Fruit fly (Drosophila melanogaster) whole organism, embryonic: ENCODE data around the gene CG31473.

Experiments used
- B-H1 ChIP-seq: fragments of 200-800 bp; sonication (Bioruptor generic); IDR thresholded peaks from 3 replicates; pipeline ENCODE4 v1.3.6; 2022; ENCODE audit warnings: missing biosample characterization, missing genetic modification characterization
- Blimp-1 ChIP-seq: fragments of 200-800 bp; sonication (Bioruptor generic); optimal IDR thresholded peaks from 3 replicates; lab custom pipeline; 2018; ENCODE audit warnings: missing biosample characterization, missing genetic modification characterization, mild to moderate bottlenecking, moderate library complexity, missing genetic modification reagents
- C15 ChIP-seq: fragments of 200-800 bp; sonication (Bioruptor generic); IDR thresholded peaks from 3 replicates; pipeline ENCODE4 v1.3.6; 2022; ENCODE audit warnings: missing biosample characterization, missing genetic modification characterization
- CG10274 ChIP-seq: fragments of 200-800 bp; sonication (Bioruptor generic); optimal IDR thresholded peaks from 3 replicates; lab custom pipeline; 2017; ENCODE audit warnings: missing biosample characterization, mild to moderate bottlenecking, missing genetic modification characterization
- CG10979 ChIP-seq: fragments of 200-800 bp; sonication (Bioruptor generic); optimal IDR thresholded peaks from 2 replicates; lab custom pipeline; 2018; ENCODE audit warnings: missing biosample characterization, mild to moderate bottlenecking, missing genetic modification characterization, moderate library complexity
- CG13624 ChIP-seq: fragments of 200-800 bp; sonication (Bioruptor generic); optimal IDR thresholded peaks from 2 replicates; lab custom pipeline; 2016; ENCODE audit warnings: missing biosample characterization, missing genetic modification characterization
- CG13894 ChIP-seq: fragments of 200-800 bp; sonication (Bioruptor generic); optimal IDR thresholded peaks from 3 replicates; lab custom pipeline; 2018; ENCODE audit warnings: missing biosample characterization, mild to moderate bottlenecking, missing genetic modification characterization, moderate library complexity
- CG14050 ChIP-seq: fragments of 200-800 bp; sonication (Bioruptor generic); IDR thresholded peaks from 3 replicates; pipeline ENCODE4 v1.3.6; 2022; ENCODE audit warnings: missing biosample characterization, missing genetic modification characterization
- CG17186 ChIP-seq: fragments of 200-800 bp; sonication (Bioruptor generic); optimal IDR thresholded peaks from 3 replicates; lab custom pipeline; 2017; ENCODE audit warnings: missing biosample characterization, missing genetic modification reagents, missing genetic modification characterization
- CG17912 ChIP-seq: fragments of 200-800 bp; sonication (Bioruptor generic); optimal IDR thresholded peaks from 2 replicates; lab custom pipeline; 2018; ENCODE audit warnings: missing biosample characterization, mild to moderate bottlenecking, missing genetic modification characterization
- CG2116 ChIP-seq: fragments of 200-800 bp; sonication (Bioruptor generic); optimal IDR thresholded peaks from 3 replicates; lab custom pipeline; 2018; ENCODE audit warnings: missing biosample characterization, mild to moderate bottlenecking, missing genetic modification characterization
- CG2120 ChIP-seq: fragments of 200-800 bp; sonication (Bioruptor generic); optimal IDR thresholded peaks from 3 replicates; lab custom pipeline; 2016; ENCODE audit warnings: missing biosample characterization, missing genetic modification characterization
- CG31224 ChIP-seq: fragments of 200-800 bp; sonication (Bioruptor generic); IDR thresholded peaks from 2 replicates; pipeline ENCODE4 v1.3.6; 2022; ENCODE audit warnings: missing biosample characterization, missing genetic modification characterization
- CG31441 ChIP-seq: fragments of 200-800 bp; sonication (Bioruptor generic); IDR thresholded peaks from 2 replicates; pipeline ENCODE4 v1.3.6; 2022; ENCODE audit warnings: missing biosample characterization, missing genetic modification characterization
- CG32772 ChIP-seq: fragments of 200-800 bp; sonication (Bioruptor generic); IDR thresholded peaks from 2 replicates; pipeline ENCODE4 v1.3.6; 2022; ENCODE audit warnings: missing biosample characterization, missing genetic modification characterization
- CG4328 ChIP-seq: fragments of 200-800 bp; sonication (Bioruptor generic); optimal IDR thresholded peaks from 3 replicates; lab custom pipeline; 2017; ENCODE audit warnings: missing biosample characterization, missing genetic modification reagents, missing genetic modification characterization
- CG6254 ChIP-seq: fragments of 200-800 bp; sonication (Bioruptor generic); optimal IDR thresholded peaks from 3 replicates; lab custom pipeline; 2017; ENCODE audit warnings: mild to moderate bottlenecking, missing biosample characterization, missing genetic modification reagents, missing genetic modification characterization
- CG6791 ChIP-seq: fragments of 200-800 bp; sonication (Bioruptor generic); IDR thresholded peaks from 3 replicates; pipeline ENCODE4 v1.3.6; 2022; ENCODE audit warnings: missing biosample characterization, missing genetic modification characterization; ENCODE audit not compliant: partially characterized antibody
- CG7928 ChIP-seq: fragments of 200-800 bp; sonication (Bioruptor generic); optimal IDR thresholded peaks from 2 replicates; lab custom pipeline; 2017; ENCODE audit warnings: missing biosample characterization, mild to moderate bottlenecking, missing genetic modification characterization
- CG8089 ChIP-seq: fragments of 200-800 bp; sonication (Bioruptor generic); optimal IDR thresholded peaks from 3 replicates; lab custom pipeline; 2016; ENCODE audit warnings: missing biosample characterization, missing genetic modification characterization
- CG8290 ChIP-seq, 3 experiments: fragments of 200-800 bp; sonication (Bioruptor generic); optimal IDR thresholded peaks; 2 replicates each; lab custom pipeline; 2016 to 2019; ENCODE audit warnings: missing biosample characterization in 3 of 3, missing genetic modification characterization in 3 of 3, mild to moderate bottlenecking in 2 of 3, moderate library complexity in 1 of 3
- CG9876 ChIP-seq: fragments of 200-800 bp; sonication (Bioruptor generic); optimal IDR thresholded peaks from 2 replicates; lab custom pipeline; 2016; ENCODE audit warnings: missing biosample characterization, missing genetic modification characterization
- CoRest ChIP-seq: fragments of 200-800 bp; sonication (Bioruptor generic); optimal IDR thresholded peaks from 3 replicates; lab custom pipeline; 2018; ENCODE audit warnings: missing biosample characterization, mild to moderate bottlenecking, missing genetic modification characterization, moderate library complexity
- Dp ChIP-seq: fragments of 200-800 bp; sonication (Bioruptor generic); optimal IDR thresholded peaks from 2 replicates; lab custom pipeline; 2018; ENCODE audit warnings: missing biosample characterization, mild to moderate bottlenecking, missing genetic modification characterization, moderate library complexity
- Fer1 ChIP-seq: fragments of 200-800 bp; sonication (Bioruptor generic); optimal IDR thresholded peaks from 2 replicates; lab custom pipeline; 2017; ENCODE audit warnings: missing biosample characterization, mild to moderate bottlenecking, missing genetic modification characterization
- Fer3 ChIP-seq: fragments of 200-800 bp; sonication (Bioruptor generic); optimal IDR thresholded peaks from 2 replicates; lab custom pipeline; 2018; ENCODE audit warnings: missing biosample characterization, mild to moderate bottlenecking, missing genetic modification characterization, moderate library complexity
- HmgZ ChIP-seq: fragments of 200-800 bp; sonication (Bioruptor generic); optimal IDR thresholded peaks from 2 replicates; lab custom pipeline; 2018; ENCODE audit warnings: missing biosample characterization, mild to moderate bottlenecking, missing genetic modification characterization
- Hr39 ChIP-seq: fragments of >200 bp; optimal IDR thresholded peaks from 2 replicates; lab custom pipeline; 2017
- Mad ChIP-seq: fragments of 200-800 bp; sonication (Bioruptor generic); optimal IDR thresholded peaks from 2 replicates; lab custom pipeline; 2016; ENCODE audit warnings: missing biosample characterization, missing genetic modification characterization
- NfI ChIP-seq: fragments of 200-800 bp; sonication (Bioruptor generic); optimal IDR thresholded peaks from 3 replicates; lab custom pipeline; 2018; ENCODE audit warnings: missing biosample characterization, mild to moderate bottlenecking, missing genetic modification characterization, moderate library complexity
- Vsx1 ChIP-seq: fragments of 200-800 bp; sonication (Bioruptor generic); optimal IDR thresholded peaks from 2 replicates; lab custom pipeline; 2017; ENCODE audit warnings: missing biosample characterization, mild to moderate bottlenecking, missing genetic modification characterization, missing genetic modification reagents
- ase ChIP-seq: fragments of 200-800 bp; sonication (Bioruptor generic); IDR thresholded peaks from 3 replicates; pipeline ENCODE4 v1.3.6; 2022; ENCODE audit warnings: missing biosample characterization, missing genetic modification characterization
- bab2 ChIP-seq: fragments of 200-800 bp; sonication (Bioruptor generic); optimal IDR thresholded peaks from 2 replicates; lab custom pipeline; 2016; ENCODE audit warnings: missing biosample characterization, missing genetic modification characterization
- bcd ChIP-seq: fragments of 200-800 bp; sonication (Bioruptor generic); optimal IDR thresholded peaks from 2 replicates; lab custom pipeline; 2017; ENCODE audit warnings: missing biosample characterization, mild to moderate bottlenecking, missing genetic modification characterization
- chm ChIP-seq: fragments of 200-800 bp; sonication (Bioruptor generic); IDR thresholded peaks from 2 replicates; pipeline ENCODE4 v1.3.6; 2022; ENCODE audit warnings: missing biosample characterization, missing genetic modification characterization
- da ChIP-seq: fragments of 200-800 bp; sonication (Bioruptor generic); optimal IDR thresholded peaks from 2 replicates; lab custom pipeline; 2016; ENCODE audit warnings: missing biosample characterization, missing genetic modification characterization
- dimm ChIP-seq: fragments of 200-800 bp; sonication (Bioruptor generic); IDR thresholded peaks from 2 replicates; pipeline ENCODE4 v1.3.6; 2022; ENCODE audit warnings: missing biosample characterization, missing genetic modification characterization
- dmrt11E ChIP-seq: fragments of 200-800 bp; sonication (Bioruptor generic); optimal IDR thresholded peaks from 3 replicates; lab custom pipeline; 2018; ENCODE audit warnings: missing biosample characterization, mild to moderate bottlenecking, missing genetic modification characterization, moderate library complexity
- grn ChIP-seq: fragments of 200-800 bp; sonication (Bioruptor generic); optimal IDR thresholded peaks from 3 replicates; lab custom pipeline; 2017; ENCODE audit warnings: missing biosample characterization, missing genetic modification characterization
- gsb-n ChIP-seq: fragments of 200-800 bp; sonication (Bioruptor generic); optimal IDR thresholded peaks from 3 replicates; lab custom pipeline; 2018; ENCODE audit warnings: missing biosample characterization, mild to moderate bottlenecking, missing genetic modification characterization
- inv ChIP-seq: fragments of 200-800 bp; sonication (Bioruptor generic); IDR thresholded peaks from 2 replicates; pipeline ENCODE4 v1.3.6; 2022; ENCODE audit warnings: missing biosample characterization, missing genetic modification characterization; ENCODE audit not compliant: partially characterized antibody
- lov ChIP-seq, 2 experiments: fragments of 200-800 bp in 1 of 2; fragments of >200 bp in 1 of 2; sonication (Bioruptor generic) in 1 of 2; IDR thresholded peaks in 1 of 2; optimal IDR thresholded peaks in 1 of 2; 2 replicates in 1 of 2; 3 replicates in 1 of 2; pipeline versions ENCODE4 v1.3.6 to Lab custom; 2017 to 2022; ENCODE audit warnings: missing biosample characterization in 1 of 2, missing genetic modification characterization in 1 of 2
- maf-S ChIP-seq: fragments of 200-800 bp; sonication (Bioruptor generic); optimal IDR thresholded peaks from 2 replicates; lab custom pipeline; 2016; ENCODE audit warnings: missing biosample characterization, missing genetic modification characterization
- nerfin-2 ChIP-seq: fragments of 200-800 bp; sonication (Bioruptor generic); IDR thresholded peaks from 2 replicates; pipeline ENCODE4 v1.3.6; 2022; ENCODE audit warnings: missing biosample characterization, missing genetic modification characterization; ENCODE audit not compliant: partially characterized antibody
- shn ChIP-seq: fragments of 200-800 bp; sonication (Bioruptor generic); optimal IDR thresholded peaks from 3 replicates; lab custom pipeline; 2016; ENCODE audit warnings: missing biosample characterization, missing genetic modification characterization
- sim ChIP-seq: fragments of 200-800 bp; sonication (Bioruptor generic); IDR thresholded peaks from 2 replicates; pipeline ENCODE4 v1.3.6; 2022; ENCODE audit warnings: missing biosample characterization, missing genetic modification characterization
- slou ChIP-seq: fragments of 200-800 bp; sonication (Bioruptor generic); optimal IDR thresholded peaks from 3 replicates; lab custom pipeline; 2016; ENCODE audit warnings: missing biosample characterization, missing genetic modification characterization
- so ChIP-seq: fragments of 200-800 bp; sonication (Bioruptor generic); IDR thresholded peaks from 3 replicates; pipeline ENCODE4 v1.3.6; 2022; ENCODE audit warnings: missing biosample characterization, missing genetic modification characterization
- ttk ChIP-seq: fragments of 200-800 bp; sonication (Bioruptor generic); IDR thresholded peaks from 2 replicates; pipeline ENCODE4 v2.1.2; 2022; ENCODE audit warnings: missing biosample characterization, missing genetic modification characterization
- tup ChIP-seq: fragments of 200-800 bp; sonication (Bioruptor generic); optimal IDR thresholded peaks from 2 replicates; lab custom pipeline; 2016; ENCODE audit warnings: missing biosample characterization, mild to moderate bottlenecking, missing genetic modification characterization, moderate library complexity
- zfh1 ChIP-seq: fragments of 200-800 bp; sonication (Bioruptor generic); IDR thresholded peaks from 3 replicates; pipeline ENCODE4 v1.3.6; 2022; ENCODE audit warnings: missing biosample characterization, missing genetic modification characterization

Gene CG31473

DNA sequence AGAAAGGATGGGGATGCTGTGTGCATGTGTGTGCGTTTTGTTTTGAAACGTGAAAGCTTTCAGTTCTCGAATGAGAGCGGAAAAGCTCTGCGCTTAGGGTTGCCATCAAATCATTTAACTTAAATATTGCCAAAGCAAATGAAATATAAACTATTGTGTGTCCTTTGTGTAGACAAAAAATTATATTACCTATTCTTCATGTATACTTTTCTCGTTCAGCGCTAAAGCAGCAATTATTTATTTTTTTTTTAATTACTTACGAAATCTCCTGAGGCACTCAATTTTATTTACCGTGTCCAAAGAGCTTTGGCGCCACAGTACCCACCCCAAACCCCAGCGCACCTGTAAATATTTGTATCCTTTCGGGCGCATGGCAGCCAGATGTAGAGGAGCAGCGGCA lies 9.9 kb downstream of the CG31473 start:
- TF ChIP-seq CG31441 (GFP tag; lab: Robert Waterston, UW) (0 out of 2 replicates have a peak, but pooled peaks have one; percentile 19), grn (GFP tag; lab: Kevin White, UChicago) (no peak), CG10274 (no peak), CG8290 (GFP tag; optimal IDR thresholded peaks at IDR 0.05; lab: Kevin White, UChicago) (no peak), CG8290 (tag; optimal IDR thresholded peaks at IDR 0.05; lab: Kevin White, UChicago) (no peak), ttk (no peak), CG9876 (no peak), zfh1 (GFP tag; lab: Robert Waterston, UW) (no peak), Vsx1 (GFP tag; lab: Kevin White, UChicago) (no peak), CG14050 (no peak), bcd (GFP tag; lab: Kevin White, UChicago) (peak; percentile 40), CG6254 (GFP tag; lab: Kevin White, UChicago) (no peak), CG2120 (peak; percentile 84), CoRest (tag; lab: Kevin White, UChicago) (peak; percentile 30), tup (GFP tag; lab: Kevin White, UChicago) (no peak), da (GFP tag; lab: Kevin White, UChicago) (no peak), CG10979 (tag; lab: Kevin White, UChicago) (no peak), CG6791 (GFP tag; lab: Robert Waterston, UW) (no peak), Fer1 (GFP tag; lab: Kevin White, UChicago) (peak; percentile 77), Blimp-1 (GFP tag; lab: Kevin White, UChicago) (no peak), B-H1 (no peak), CG13624 (GFP tag; lab: Kevin White, UChicago) (peak; percentile 40), sim (no peak), chm (no peak), gsb-n (tag; lab: Kevin White, UChicago) (no peak), nerfin-2 (GFP tag; lab: Robert Waterston, UW) (no peak), CG17912 (GFP tag; lab: Kevin White, UChicago) (no peak), dimm (GFP tag; lab: Robert Waterston, UW) (no peak), shn (GFP tag; lab: Kevin White, UChicago) (no peak), CG8089 (GFP tag; lab: Kevin White, UChicago) (no peak), CG32772 (no peak), CG2116 (GFP tag; lab: Kevin White, UChicago) (no peak), CG17186 (GFP tag; lab: Kevin White, UChicago) (no peak), NfI (GFP tag; lab: Kevin White, UChicago) (peak; percentile 21), CG31224 (GFP tag; lab: Robert Waterston, UW) (no peak), C15 (GFP tag; lab: Robert Waterston, UW) (no peak), bab2 (GFP tag; lab: Kevin White, UChicago) (no peak), maf-S (GFP tag; lab: Kevin White, UChicago) (no peak), lov (optimal IDR thresholded peaks at IDR 0.05; lab: Kevin White, UChicago) (no peak), lov (GFP tag; IDR thresholded peaks at IDR 0.05; lab: Robert Waterston, UW) (no peak), slou (GFP tag; lab: Kevin White, UChicago) (no peak), dmrt11E (tag; lab: Kevin White, UChicago) (no peak), inv (GFP tag; lab: Robert Waterston, UW) (no peak), so (no peak), CG13894 (tag; lab: Kevin White, UChicago) (no peak), Fer3 (tag; lab: Kevin White, UChicago) (peak; percentile 39), CG4328 (GFP tag; lab: Kevin White, UChicago) (no peak), CG7928 (GFP tag; lab: Kevin White, UChicago) (no peak), Mad (GFP tag; lab: Kevin White, UChicago) (no peak), ase (GFP tag; lab: Robert Waterston, UW) (no peak), Dp (no peak), HmgZ (tag; lab: Kevin White, UChicago) (peak; percentile 21), Hr39 (no peak)
